Worm (Caenorhabditis elegans): ENCODE data around the gene C04A11.1.

DNA sequence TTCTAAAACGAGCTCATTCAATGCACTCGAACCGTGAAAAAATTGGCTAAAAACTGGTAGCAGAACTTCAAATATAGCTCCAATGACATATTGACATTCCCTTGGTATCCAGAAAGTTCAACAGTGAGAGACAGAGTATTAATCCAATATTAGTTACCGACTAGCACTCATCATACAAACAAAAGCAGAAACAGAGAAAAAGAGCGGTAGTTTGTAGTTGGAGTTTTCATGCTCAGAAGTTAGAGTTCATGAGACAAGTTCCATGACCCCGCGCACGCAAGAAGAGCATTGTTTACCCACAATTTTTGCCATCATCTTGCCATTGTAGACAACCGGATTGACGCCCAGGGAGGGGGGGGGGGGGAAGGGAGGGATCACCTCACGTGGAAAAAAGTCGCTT lies 6.0 kb upstream of the C04A11.1 start:
- TF ChIP-seq ama-1 (optimal IDR thresholded peaks at IDR 0.05) (no peak), scrt-1 (GFP tag; IDR thresholded peaks at IDR 0.05) (no peak), tbx-37 (GFP tag; conservative IDR thresholded peaks at IDR 0.05) (no peak), flt-1 (GFP tag; IDR thresholded peaks at IDR 0.05) (no peak), B0310.2 (tag; optimal IDR thresholded peaks at IDR 0.05) (no peak), F13C5.2 (tag; optimal IDR thresholded peaks at IDR 0.05) (no peak), sea-1 (GFP tag; conservative IDR thresholded peaks at IDR 0.05) (no peak), hmbx-1 (tag; optimal IDR thresholded peaks at IDR 0.05) (no peak), ceh-36 (tag; optimal IDR thresholded peaks at IDR 0.05) (no peak), pes-1 (GFP tag; IDR thresholded peaks at IDR 0.05) (no peak), aly-1 (tag; optimal IDR thresholded peaks at IDR 0.05) (no peak), ets-7 (tag; optimal IDR thresholded peaks at IDR 0.05) (no peak), tra-4 (tag; optimal IDR thresholded peaks at IDR 0.05) (no peak)
